Worm (Caenorhabditis elegans) whole organism, L4 larva: ENCODE measurements around the gene pap-1.

Experiments
- R02D3.7 ChIP-seq: fragments of 150-350 bp; sonication (generic microtip); optimal IDR thresholded peaks from 3 replicates; lab custom pipeline; 2014; ENCODE audit warnings: missing biosample characterization, missing genetic modification characterization
- T20F7.1 ChIP-seq: fragments of 200-800 bp; sonication (Bioruptor generic); optimal IDR thresholded peaks from 2 replicates; lab custom pipeline; 2018; ENCODE audit warnings: mild to moderate bottlenecking, missing genetic modification characterization, missing compliant biosample characterization
- ZK546.5 ChIP-seq, 2 experiments: sonication (generic microtip); optimal IDR thresholded peaks; 2 replicates each; lab custom pipeline; 2017; ENCODE audit warnings: missing biosample characterization in 2 of 2, missing genetic modification characterization in 2 of 2
- dve-1 ChIP-seq: sonication (generic microtip); optimal IDR thresholded peaks from 2 replicates; lab custom pipeline; 2017; ENCODE audit warnings: antibody characterized with exemption, mild to moderate bottlenecking, missing genetic modification characterization, missing compliant biosample characterization; ENCODE audit not compliant: insufficient read depth
- lin-15B ChIP-seq: fragments of 150-350 bp; sonication (generic microtip); optimal IDR thresholded peaks from 3 replicates; lab custom pipeline; 2014; ENCODE audit warnings: missing biosample characterization, missing genetic modification characterization
- lsy-2 ChIP-seq, 2 experiments: fragments of 150-350 bp in 1 of 2; sonication (generic microtip) in 1 of 2; optimal IDR thresholded peaks; 2 replicates each; lab custom pipeline; 2014 to 2017; ENCODE audit warnings: missing biosample characterization in 2 of 2, missing genetic modification characterization in 2 of 2
- madf-5 ChIP-seq, 2 experiments: fragments of 200-800 bp; sonication (Bioruptor generic); IDR thresholded peaks; 2 replicates each; pipeline ENCODE4 v1.3.6; 2022; ENCODE audit warnings: missing compliant biosample characterization in 2 of 2, missing genetic modification characterization in 2 of 2
- pqm-1 ChIP-seq: sonication (generic microtip); optimal IDR thresholded peaks from 2 replicates; lab custom pipeline; 2017; ENCODE audit warnings: missing biosample characterization, missing genetic modification characterization
- skn-1 ChIP-seq: fragments of 150-350 bp; optimal IDR thresholded peaks from 2 replicates; lab custom pipeline; 2014; ENCODE audit warnings: missing biosample characterization, missing genetic modification characterization
- snpc-4 ChIP-seq: fragments of 150-350 bp; optimal IDR thresholded peaks from 2 replicates; lab custom pipeline; 2014; ENCODE audit warnings: missing biosample characterization, missing genetic modification characterization
- unc-39 ChIP-seq: sonication (generic microtip); optimal IDR thresholded peaks from 2 replicates; lab custom pipeline; 2017; ENCODE audit warnings: missing biosample characterization, missing genetic modification characterization
- ztf-11 ChIP-seq: fragments of 150-350 bp; optimal IDR thresholded peaks from 2 replicates; lab custom pipeline; 2014; ENCODE audit warnings: missing biosample characterization, missing genetic modification characterization

DNA sequence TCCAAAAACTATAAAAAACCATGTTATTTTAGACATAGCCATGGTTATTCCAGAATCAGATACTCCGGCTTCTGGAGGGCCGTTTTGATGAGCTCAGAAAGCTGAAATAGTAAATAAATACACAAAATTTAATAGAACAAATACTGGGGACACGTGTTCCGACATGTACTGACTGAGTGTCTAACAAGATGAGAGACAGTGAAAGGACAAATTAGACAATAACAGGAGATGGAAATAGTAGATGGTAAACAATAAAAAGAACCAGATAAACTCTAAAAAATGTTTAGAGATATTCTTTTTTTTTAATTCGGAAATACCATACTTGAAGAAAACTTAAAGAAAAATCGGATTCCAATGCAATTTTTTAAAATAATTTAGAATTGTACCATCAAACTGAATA lies 42.9 kb downstream of the pap-1 start, which contains the start of gene Y32F6B.1:
- no peak for TF ChIP-seq lin-15B (tag; lab: Kevin White, UChicago)
- TF ChIP-seq lsy-2 (tag; optimal IDR thresholded peaks at IDR 0.05; lab: Kevin White, UChicago), result no peak
- TF ChIP-seq snpc-4, result no peak
- no peak for TF ChIP-seq skn-1 (tag; lab: Kevin White, UChicago)
- no peak for TF ChIP-seq ztf-11 (tag; lab: Kevin White, UChicago)
- TF ChIP-seq madf-5 (GFP tag; IDR thresholded peaks at IDR 0.05; lab: Robert Waterston, UW), result no peak
- no peak for TF ChIP-seq T20F7.1
- no peak for TF ChIP-seq unc-39
- no peak for TF ChIP-seq ZK546.5 (tag; optimal IDR thresholded peaks at IDR 0.05; lab: Kevin White, UChicago)
- TF ChIP-seq R02D3.7 (tag; lab: Kevin White, UChicago), result no peak
- no peak for TF ChIP-seq dve-1 (tag; lab: Kevin White, UChicago)
- no peak for TF ChIP-seq pqm-1
